Worm (Caenorhabditis elegans) whole organism, L1 larva: ENCODE data around the gene zip-1.
A peak's percentile ranks its signal among the peaks of the same experiment; 100 is the strongest.

ENCODE experiments used
- C16A3.4 ChIP-seq: fragments of 150-350 bp; optimal IDR thresholded peaks from 2 replicates; lab custom pipeline; 2014; ENCODE audit warnings: missing biosample characterization, missing genetic modification characterization
- C34B4.2 ChIP-seq: sonication (generic microtip); optimal IDR thresholded peaks from 2 replicates; lab custom pipeline; 2017; ENCODE audit warnings: mild to moderate bottlenecking, missing genetic modification characterization, missing compliant biosample characterization
- aly-2 ChIP-seq: fragments of 150-350 bp; optimal IDR thresholded peaks from 2 replicates; lab custom pipeline; 2014; ENCODE audit warnings: missing biosample characterization, missing genetic modification characterization
- ama-1 ChIP-seq: fragments of 150-350 bp; optimal IDR thresholded peaks from 2 replicates; lab custom pipeline; 2014
- blmp-1 ChIP-seq: fragments of 150-350 bp; optimal IDR thresholded peaks from 2 replicates; lab custom pipeline; 2014; ENCODE audit warnings: missing biosample characterization, missing genetic modification characterization
- ceh-88 ChIP-seq: fragments of 200-800 bp; sonication (Bioruptor generic); IDR thresholded peaks from 2 replicates; pipeline ENCODE4 v1.3.6; 2022; ENCODE audit warnings: missing genetic modification characterization, missing compliant biosample characterization
- ces-1 ChIP-seq: fragments of 150-350 bp; optimal IDR thresholded peaks from 2 replicates; lab custom pipeline; 2014; ENCODE audit warnings: missing biosample characterization, missing genetic modification reagents, missing genetic modification characterization
- dpl-1 ChIP-seq, 3 experiments: fragments of 150-350 bp in 2 of 3; sonication (generic microtip) in 1 of 3; optimal IDR thresholded peaks; 2 replicates each; lab custom pipeline; 2014 to 2017; ENCODE audit warnings: missing biosample characterization in 3 of 3, missing genetic modification characterization in 3 of 3, missing genetic modification reagents in 3 of 3
- dsc-1 ChIP-seq: sonication (generic microtip); optimal IDR thresholded peaks from 2 replicates; lab custom pipeline; 2016; ENCODE audit warnings: mild to moderate bottlenecking, missing genetic modification characterization, missing compliant biosample characterization
- efl-1 ChIP-seq, 4 experiments: fragments of 150-350 bp; optimal IDR thresholded peaks in 3 of 4; peaks in 1 of 4; 1 replicate in 1 of 4; 2 replicates in 3 of 4; lab custom pipeline; 2014; ENCODE audit warnings: missing biosample characterization in 2 of 4, missing genetic modification characterization in 2 of 4, missing genetic modification reagents in 2 of 4
- efl-3 ChIP-seq: fragments of 200-800 bp; sonication (Bioruptor generic); optimal IDR thresholded peaks from 2 replicates; lab custom pipeline; 2018; ENCODE audit warnings: mild to moderate bottlenecking, missing genetic modification characterization, missing compliant biosample characterization
- egl-13 ChIP-seq: sonication (generic microtip); optimal IDR thresholded peaks from 2 replicates; lab custom pipeline; 2016; ENCODE audit warnings: missing genotype, missing genetic modification reagents, missing genetic modification characterization, missing compliant biosample characterization
- elt-2 ChIP-seq: sonication (generic microtip); optimal IDR thresholded peaks from 2 replicates; lab custom pipeline; 2016; ENCODE audit warnings: missing genetic modification characterization, mild to moderate bottlenecking, inconsistent platforms, missing compliant biosample characterization, missing genetic modification reagents
- elt-3 ChIP-seq, 6 experiments: fragments of 150-350 bp in 1 of 6; sonication (generic microtip); optimal IDR thresholded peaks; 2 replicates each; lab custom pipeline; 2017 to 2018; ENCODE audit warnings: missing biosample characterization in 6 of 6, missing genetic modification characterization in 6 of 6, inconsistent platforms in 1 of 6
- fkh-4 ChIP-seq: sonication (generic microtip); optimal IDR thresholded peaks from 2 replicates; lab custom pipeline; 2016; ENCODE audit warnings: missing compliant biosample characterization, missing genetic modification characterization, borderline replicate concordance
- fkh-8 ChIP-seq: sonication (generic microtip); optimal IDR thresholded peaks from 2 replicates; lab custom pipeline; 2016; ENCODE audit warnings: mild to moderate bottlenecking, missing genetic modification characterization, missing compliant biosample characterization
- fos-1 ChIP-seq: fragments of 150-350 bp; optimal IDR thresholded peaks from 2 replicates; lab custom pipeline; 2014; ENCODE audit warnings: missing biosample characterization, missing genetic modification characterization
- grh-1 ChIP-seq: fragments of 200-800 bp; sonication (Bioruptor generic); IDR thresholded peaks from 2 replicates; pipeline ENCODE4 v1.3.6; 2022; ENCODE audit warnings: missing genetic modification reagents, missing genetic modification characterization, missing compliant biosample characterization
- hlh-17 ChIP-seq: fragments of 200-800 bp; sonication (Bioruptor generic); optimal IDR thresholded peaks from 2 replicates; lab custom pipeline; 2018; ENCODE audit warnings: missing genetic modification characterization, mild to moderate bottlenecking, missing compliant biosample characterization, moderate library complexity, borderline replicate concordance
- hpl-2 ChIP-seq: fragments of 150-350 bp; optimal IDR thresholded peaks from 2 replicates; lab custom pipeline; 2014; ENCODE audit warnings: missing biosample characterization, missing genetic modification reagents, missing genetic modification characterization
- jun-1 ChIP-seq: fragments of 150-350 bp; optimal IDR thresholded peaks from 2 replicates; lab custom pipeline; 2014; ENCODE audit warnings: missing biosample characterization, missing genetic modification reagents, missing genetic modification characterization
- lin-14 ChIP-seq: fragments of 200-800 bp; sonication (Bioruptor generic); optimal IDR thresholded peaks from 2 replicates; lab custom pipeline; 2018; ENCODE audit warnings: mild to moderate bottlenecking, missing genetic modification characterization, moderate library complexity, missing compliant biosample characterization
- lin-15B ChIP-seq: fragments of 150-350 bp; sonication (generic microtip); optimal IDR thresholded peaks from 3 replicates; lab custom pipeline; 2014; ENCODE audit warnings: missing biosample characterization, missing genetic modification characterization
- lin-35 ChIP-seq, 2 experiments: fragments of 150-350 bp; optimal IDR thresholded peaks; 2 replicates each; lab custom pipeline; 2014; ENCODE audit warnings: missing biosample characterization in 2 of 2, missing genetic modification characterization in 2 of 2, missing genetic modification reagents in 2 of 2
- lin-39 ChIP-seq: fragments of 150-350 bp; optimal IDR thresholded peaks from 2 replicates; lab custom pipeline; 2014; ENCODE audit warnings: missing biosample characterization, missing genetic modification reagents, missing genetic modification characterization
- lir-3 ChIP-seq: sonication (generic microtip); optimal IDR thresholded peaks from 2 replicates; lab custom pipeline; 2016; ENCODE audit warnings: mild to moderate bottlenecking, missing genetic modification characterization, moderate library complexity, missing compliant biosample characterization; ENCODE audit not compliant: poor library complexity
- mab-9 ChIP-seq: fragments of 200-800 bp; sonication (Bioruptor generic); IDR thresholded peaks from 2 replicates; pipeline ENCODE4 v1.3.6; 2022; ENCODE audit warnings: missing genetic modification reagents, missing genetic modification characterization, missing compliant biosample characterization
- mep-1 ChIP-seq: fragments of 150-350 bp; optimal IDR thresholded peaks from 2 replicates; lab custom pipeline; 2014; ENCODE audit warnings: missing biosample characterization, missing genetic modification characterization
- nhr-12 ChIP-seq: sonication (generic microtip); optimal IDR thresholded peaks from 2 replicates; lab custom pipeline; 2017; ENCODE audit warnings: missing biosample characterization, missing genetic modification characterization
- nhr-19 ChIP-seq: fragments of 200-800 bp; sonication (Bioruptor generic); conservative IDR thresholded peaks from 2 replicates; pipeline ENCODE4 v1.3.6; 2022; ENCODE audit warnings: missing genetic modification characterization, missing compliant biosample characterization
- nhr-47 ChIP-seq: sonication (generic microtip); optimal IDR thresholded peaks from 2 replicates; lab custom pipeline; 2016; ENCODE audit warnings: mild to moderate bottlenecking, missing genetic modification characterization, moderate library complexity, missing compliant biosample characterization
- nhr-71 ChIP-seq: sonication (generic microtip); optimal IDR thresholded peaks from 2 replicates; lab custom pipeline; 2016; ENCODE audit warnings: mild to moderate bottlenecking, missing genetic modification characterization, moderate library complexity, missing compliant biosample characterization
- nhr-84 ChIP-seq: sonication (generic microtip); optimal IDR thresholded peaks from 2 replicates; lab custom pipeline; 2017; ENCODE audit warnings: missing biosample characterization, missing genetic modification characterization
- nhr-90 ChIP-seq: sonication (generic microtip); optimal IDR thresholded peaks from 2 replicates; lab custom pipeline; 2016; ENCODE audit warnings: mild to moderate bottlenecking, missing genetic modification characterization, missing compliant biosample characterization; ENCODE audit not compliant: poor library complexity
- pax-3 ChIP-seq: fragments of 200-800 bp; sonication (Bioruptor generic); optimal IDR thresholded peaks from 2 replicates; lab custom pipeline; 2018; ENCODE audit warnings: mild to moderate bottlenecking, missing genetic modification characterization, moderate library complexity, missing compliant biosample characterization
- snpc-4 ChIP-seq: fragments of 150-350 bp; optimal IDR thresholded peaks from 2 replicates; lab custom pipeline; 2014; ENCODE audit warnings: missing biosample characterization, missing genetic modification characterization
- snu-23 ChIP-seq: sonication (generic microtip); optimal IDR thresholded peaks from 2 replicates; lab custom pipeline; 2016; ENCODE audit warnings: missing genetic modification characterization, missing compliant biosample characterization
- tlp-1 ChIP-seq: fragments of 150-350 bp; optimal IDR thresholded peaks from 2 replicates; lab custom pipeline; 2014; ENCODE audit warnings: missing biosample characterization, missing genetic modification characterization
- unc-30 ChIP-seq: sonication (generic microtip); optimal IDR thresholded peaks from 2 replicates; lab custom pipeline; 2017; ENCODE audit warnings: missing biosample characterization, missing genetic modification characterization
- ztf-11 ChIP-seq, 2 experiments: sonication (generic microtip); optimal IDR thresholded peaks; 2 replicates each; lab custom pipeline; 2016 to 2017; ENCODE audit warnings: missing genetic modification characterization in 2 of 2, missing biosample characterization in 1 of 2, missing compliant biosample characterization in 1 of 2

zip-1 gene

DNA sequence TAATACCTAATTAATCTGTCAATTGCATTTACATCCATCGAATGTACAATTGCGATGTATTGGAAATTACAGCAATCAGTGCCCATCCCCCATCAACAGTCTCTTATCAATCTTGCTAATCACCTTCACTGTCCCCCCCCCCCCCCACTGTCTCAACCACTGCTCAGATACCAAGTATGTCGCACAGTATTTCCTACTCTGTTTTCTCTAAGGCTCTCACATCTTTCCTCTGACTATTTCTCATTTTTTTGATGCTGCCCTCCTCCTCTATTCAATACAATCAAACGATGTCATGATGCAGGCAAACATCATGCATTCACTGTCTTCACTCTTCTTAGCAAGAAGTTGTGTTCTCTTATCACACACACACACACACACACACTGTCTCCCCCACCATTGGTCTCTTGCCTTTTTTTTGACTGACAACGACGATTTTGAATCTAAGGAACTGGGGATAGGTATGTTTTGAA lies 6.0 kb upstream of the zip-1 start, which contains the start of the genes zip-12 and Y75B8A.63:
TSS of gene zip-12 (plus strand) at position 387 of the 470 bp plus-strand sequence.
TSS of gene Y75B8A.63 (plus strand) at position 420 of the 470 bp plus-strand sequence.
- TF ChIP-seq efl-1 (optimal IDR thresholded peaks at IDR 0.05; lab: Kevin White, UChicago) (no peak), efl-1 (GFP tag; optimal IDR thresholded peaks at IDR 0.05 in 1 of 2; lab: Kevin White, UChicago) (no peak), hpl-2 (GFP tag; lab: Kevin White, UChicago) (peak; percentile 16), fos-1 (tag; lab: Kevin White, UChicago) (no peak), nhr-19 (GFP tag; lab: Robert Waterston, UW) (no peak), fkh-8 (no peak), lin-35 (GFP tag; optimal IDR thresholded peaks at IDR 0.05; lab: Kevin White, UChicago) (peak in 1 of 2 experiments; percentile 39), tlp-1 (tag; lab: Kevin White, UChicago) (no peak), elt-3 (tag; optimal IDR thresholded peaks at IDR 0.05; lab: Kevin White, UChicago) (peak in 3 of 6 experiments; percentile 16 to 73 (median 31)), unc-30 (tag; lab: Kevin White, UChicago) (no peak), elt-2 (tag; lab: Kevin White, UChicago) (peak; percentile 53), egl-13 (no peak), snu-23 (GFP tag; lab: Kevin White, UChicago) (peak; percentile 24), hlh-17 (no peak), blmp-1 (tag; lab: Kevin White, UChicago) (peak; percentile 40), snpc-4 (tag; lab: Kevin White, UChicago) (no peak), ceh-88 (GFP tag; lab: Robert Waterston, UW) (no peak), lin-14 (peak; percentile 41), lin-39 (tag; lab: Kevin White, UChicago) (no peak), nhr-47 (no peak), dsc-1 (tag; lab: Kevin White, UChicago) (no peak), aly-2 (tag; lab: Kevin White, UChicago) (no peak), jun-1 (tag; lab: Kevin White, UChicago) (no peak), fkh-4 (no peak), nhr-71 (tag; lab: Kevin White, UChicago) (no peak), ces-1 (no peak), nhr-12 (tag; lab: Kevin White, UChicago) (no peak), pax-3 (tag; lab: Kevin White, UChicago) (no peak), ama-1 (lab: Kevin White, UChicago) (no peak)

DNA sequence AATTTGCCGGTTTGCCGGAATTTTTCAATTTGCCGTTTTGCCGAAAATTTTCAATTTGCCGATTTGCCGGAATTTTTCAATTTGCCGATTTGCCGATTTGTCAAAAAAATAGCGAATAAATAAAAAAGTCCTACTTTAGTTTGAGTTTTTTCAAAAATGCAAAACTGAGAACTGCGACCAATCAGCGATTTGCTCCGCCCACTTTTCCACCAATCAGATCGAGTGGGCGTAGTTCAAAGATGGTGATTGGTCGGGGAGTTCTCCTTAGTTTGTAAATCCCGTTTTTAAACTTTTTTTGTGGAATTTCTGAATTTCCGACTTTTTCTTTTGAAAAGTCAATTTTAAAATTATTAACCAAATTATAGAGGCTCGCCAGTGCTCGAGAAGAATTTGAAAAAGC lies 2.2 kb upstream of the zip-1 start:
- TF ChIP-seq C34B4.2 (no peak), ama-1 (lab: Kevin White, UChicago) (no peak), lir-3 (tag; lab: Kevin White, UChicago) (no peak), lin-15B (no peak), C16A3.4 (no peak), mep-1 (no peak), nhr-71 (tag; lab: Kevin White, UChicago) (no peak), grh-1 (no peak), nhr-90 (tag; lab: Kevin White, UChicago) (no peak), dpl-1 (GFP tag; optimal IDR thresholded peaks at IDR 0.05; lab: Kevin White, UChicago) (no peak), nhr-84 (tag; lab: Kevin White, UChicago) (no peak)
- TF ChIP-seq, all 84 proteins: peak for 0

DNA sequence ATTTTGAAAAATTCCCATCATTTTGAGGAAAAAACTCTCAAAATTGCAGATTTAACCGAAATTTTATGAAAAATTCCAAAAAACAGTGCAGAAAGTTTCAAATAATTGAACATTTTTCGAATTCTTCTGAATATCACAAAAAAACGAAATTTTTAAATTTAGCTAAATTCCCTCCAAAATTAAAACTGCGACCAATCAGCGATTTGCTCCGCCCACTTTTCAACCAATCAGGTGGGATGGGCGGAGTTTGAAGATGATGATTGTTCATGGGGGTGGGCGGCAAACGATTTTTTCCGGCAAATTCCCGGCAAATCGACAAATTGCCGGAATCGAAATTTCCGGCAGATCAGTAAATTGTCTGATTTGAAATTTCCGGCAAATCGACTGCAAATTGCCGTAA lies 723 bp downstream of the zip-1 start:
- TF ChIP-seq efl-1 (optimal IDR thresholded peaks at IDR 0.05; lab: Kevin White, UChicago) (no peak), efl-1 (GFP tag; optimal IDR thresholded peaks at IDR 0.05 in 1 of 2; lab: Kevin White, UChicago) (peak in 1 of 2 experiments; percentile 46), mab-9 (GFP tag; lab: Robert Waterston, UW) (no peak), efl-3 (GFP tag; lab: Kevin White, UChicago) (no peak), mep-1 (no peak), ztf-11 (tag; optimal IDR thresholded peaks at IDR 0.05; lab: Kevin White, UChicago) (no peak), nhr-19 (GFP tag; lab: Robert Waterston, UW) (no peak)
- TF ChIP-seq, all 84 proteins: peak for 1
